Worm (Caenorhabditis elegans): ENCODE measurements around the gene K02E10.7.

DNA sequence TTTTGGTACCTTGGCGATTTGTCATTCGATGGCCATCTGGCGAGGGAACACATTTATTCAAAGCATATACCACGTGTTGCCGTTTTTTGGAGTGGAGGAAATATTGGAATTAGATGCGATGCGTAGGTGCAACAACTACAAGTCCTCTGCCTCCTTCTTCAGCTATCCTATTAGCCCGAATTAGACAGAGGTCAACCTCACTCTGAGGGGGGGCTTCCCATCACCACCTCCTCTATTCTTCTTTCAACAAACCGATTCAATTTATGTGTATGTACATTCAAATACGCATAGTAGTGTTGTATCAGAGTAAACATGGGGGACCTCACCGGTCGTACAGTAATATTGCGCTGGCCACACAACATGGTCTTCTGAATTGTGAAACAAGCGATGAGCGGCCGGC, 10.5 kb downstream of the K02E10.7 start:
- TF ChIP-seq mab-5 (tag; optimal IDR thresholded peaks at IDR 0.05) (no peak), ztf-11 (tag; optimal IDR thresholded peaks at IDR 0.05) (no peak), unc-62 (GFP tag; optimal IDR thresholded peaks at IDR 0.05) (no peak), nhr-2 (tag; optimal IDR thresholded peaks at IDR 0.05) (peak; percentile 18), sptf-1 (tag; optimal IDR thresholded peaks at IDR 0.05) (no peak), nhr-237 (tag; optimal IDR thresholded peaks at IDR 0.05) (no peak), tbx-8 (GFP tag; optimal IDR thresholded peaks at IDR 0.05) (no peak), drap-1 (GFP tag; optimal IDR thresholded peaks at IDR 0.05) (no peak), nhr-12 (tag; optimal IDR thresholded peaks at IDR 0.05) (no peak), snpc-4 (tag; optimal IDR thresholded peaks at IDR 0.05) (no peak), ces-1 (GFP tag; optimal IDR thresholded peaks at IDR 0.05) (peak; percentile 19), blmp-1 (tag; optimal IDR thresholded peaks at IDR 0.05) (no peak), unc-39 (tag; optimal IDR thresholded peaks at IDR 0.05) (no peak), elt-1 (tag; optimal IDR thresholded peaks at IDR 0.05; ENCODE audit: borderline replicate concordance, insufficient read depth) (no peak)

Data from whole organism, mixed stage, embryonic.